Worm (Caenorhabditis elegans) whole organism, midembryonic: ENCODE data around the gene C18H9.6.

Experiments
- cog-1 ChIP-seq: sonication (generic microtip); optimal IDR thresholded peaks from 2 replicates; lab custom pipeline; 2016; ENCODE audit warnings: missing genetic modification characterization, missing compliant biosample characterization
- flt-1 ChIP-seq: fragments of 200-800 bp; sonication (Bioruptor generic); IDR thresholded peaks from 2 replicates; pipeline ENCODE4 v1.3.6; 2022; ENCODE audit warnings: missing genetic modification characterization, missing compliant biosample characterization
- klf-2 ChIP-seq: fragments of 200-800 bp; sonication (Bioruptor generic); conservative IDR thresholded peaks from 2 replicates; pipeline ENCODE4 v1.3.6; 2022; ENCODE audit warnings: missing genetic modification reagents, missing genetic modification characterization, missing compliant biosample characterization
- ref-1 ChIP-seq: fragments of 200-800 bp; sonication (Bioruptor generic); conservative IDR thresholded peaks from 2 replicates; pipeline ENCODE4 v1.3.6; 2022; ENCODE audit warnings: missing genetic modification reagents, missing genetic modification characterization, missing compliant biosample characterization
- tab-1 ChIP-seq: fragments of 200-800 bp; sonication (Bioruptor generic); IDR thresholded peaks from 2 replicates; pipeline ENCODE4 v1.3.6; 2022; ENCODE audit warnings: missing genetic modification characterization, missing compliant biosample characterization
- ztf-23 ChIP-seq: fragments of 200-800 bp; sonication (Bioruptor generic); IDR thresholded peaks from 2 replicates; pipeline ENCODE4 v1.3.6; 2022; ENCODE audit warnings: missing genetic modification reagents, missing genetic modification characterization, missing compliant biosample characterization
- ztf-29 ChIP-seq: fragments of 200-800 bp; sonication (Bioruptor generic); IDR thresholded peaks from 2 replicates; pipeline ENCODE4 v1.3.6; 2022; ENCODE audit warnings: missing genetic modification reagents, missing genetic modification characterization, missing compliant biosample characterization

ce11 chrII:6715853-6716252, 14.4 kb upstream of the C18H9.6 start:
- TF ChIP-seq ref-1 (GFP tag; lab: Robert Waterston, UW), result no peak
- TF ChIP-seq ztf-23 (GFP tag; lab: Robert Waterston, UW), result no peak
- no peak for TF ChIP-seq klf-2 (GFP tag; lab: Robert Waterston, UW)
- TF ChIP-seq flt-1 (GFP tag; lab: Robert Waterston, UW), result no peak
- TF ChIP-seq ztf-29 (GFP tag; lab: Robert Waterston, UW), result no peak
- TF ChIP-seq cog-1, result no peak
- TF ChIP-seq tab-1 (GFP tag; lab: Robert Waterston, UW), result no peak
